Fruit fly (Drosophila melanogaster) whole organism, pupa: ENCODE results near the gene Hph.
A peak's percentile ranks its signal among the peaks of the same experiment; 100 is the strongest.

Experiments used
- CG10348 ChIP-seq: fragments of 200-800 bp; sonication (Bioruptor generic); IDR thresholded peaks from 2 replicates; pipeline ENCODE4 v1.3.6; 2022; ENCODE audit warnings: missing biosample characterization, missing genetic modification characterization
- CG12605 ChIP-seq: fragments of 200-800 bp; sonication (Bioruptor generic); IDR thresholded peaks from 2 replicates; pipeline ENCODE4 v1.3.6; 2022; ENCODE audit warnings: missing biosample characterization, missing genetic modification characterization
- CG13204 ChIP-seq: fragments of 200-800 bp; sonication (Bioruptor generic); optimal IDR thresholded peaks from 2 replicates; lab custom pipeline; 2018; ENCODE audit warnings: missing biosample characterization, mild to moderate bottlenecking, missing genetic modification characterization, moderate library complexity
- CG17806 ChIP-seq: fragments of 200-800 bp; sonication (Bioruptor generic); optimal IDR thresholded peaks from 2 replicates; lab custom pipeline; 2018; ENCODE audit warnings: missing biosample characterization, mild to moderate bottlenecking, missing genetic modification characterization, moderate library complexity
- CG34367 ChIP-seq: fragments of 200-800 bp; sonication (Bioruptor generic); optimal IDR thresholded peaks from 2 replicates; lab custom pipeline; 2018; ENCODE audit warnings: missing biosample characterization, mild to moderate bottlenecking, missing genetic modification characterization
- CG8159 ChIP-seq: fragments of 200-800 bp; sonication (Bioruptor generic); optimal IDR thresholded peaks from 3 replicates; lab custom pipeline; 2018; ENCODE audit warnings: missing biosample characterization, mild to moderate bottlenecking, missing genetic modification characterization, moderate library complexity
- CG9948 ChIP-seq: fragments of 200-800 bp; sonication (Bioruptor generic); optimal IDR thresholded peaks from 2 replicates; lab custom pipeline; 2018; ENCODE audit warnings: missing biosample characterization, mild to moderate bottlenecking, missing genetic modification characterization, moderate library complexity
- D1 ChIP-seq: fragments of 200-800 bp; sonication (Bioruptor generic); optimal IDR thresholded peaks from 2 replicates; lab custom pipeline; 2018; ENCODE audit warnings: missing biosample characterization, mild to moderate bottlenecking, missing genetic modification characterization, moderate library complexity
- EcR ChIP-seq: fragments of 200-800 bp; sonication (Bioruptor generic); optimal IDR thresholded peaks from 3 replicates; lab custom pipeline; 2019; ENCODE audit warnings: missing biosample characterization, missing genetic modification characterization, mild to moderate bottlenecking, moderate library complexity, missing genetic modification reagents
- Ets98B ChIP-seq: fragments of 200-800 bp; sonication (Bioruptor generic); IDR thresholded peaks from 2 replicates; pipeline ENCODE4 v1.3.6; 2022; ENCODE audit warnings: missing biosample characterization, missing genetic modification characterization
- Pif1B ChIP-seq: fragments of 200-800 bp; sonication (Bioruptor generic); optimal IDR thresholded peaks from 3 replicates; lab custom pipeline; 2016; ENCODE audit warnings: missing biosample characterization, missing genetic modification characterization
- Snoo ChIP-seq: fragments of 200-800 bp; sonication (Bioruptor generic); optimal IDR thresholded peaks from 3 replicates; lab custom pipeline; 2017; ENCODE audit warnings: missing biosample characterization, mild to moderate bottlenecking, missing genetic modification characterization, inconsistent platforms
- rn ChIP-seq: fragments of 200-800 bp; sonication (Bioruptor generic); IDR thresholded peaks from 2 replicates; pipeline ENCODE4 v1.3.6; 2022; ENCODE audit warnings: missing biosample characterization, missing genetic modification characterization

- no peak for TF ChIP-seq CG10348 (GFP tag; lab: Robert Waterston, UW)
- no peak for TF ChIP-seq Snoo
- TF ChIP-seq CG17806 (tag; lab: Kevin White, UChicago): no peak
- no peak; the same call in 1 of the 2 replicates for TF ChIP-seq rn (GFP tag; lab: Robert Waterston, UW)
- TF ChIP-seq Ets98B (GFP tag; lab: Robert Waterston, UW): no peak
- TF ChIP-seq CG9948: no peak
- no peak for TF ChIP-seq EcR (GFP tag; lab: Kevin White, UChicago)
- no peak for TF ChIP-seq CG8159 (tag; lab: Kevin White, UChicago)
- no peak for TF ChIP-seq D1 (tag; lab: Kevin White, UChicago)
- no peak for TF ChIP-seq Pif1B (GFP tag; lab: Kevin White, UChicago)
- TF ChIP-seq CG34367 (tag; lab: Kevin White, UChicago): no peak
- no peak for TF ChIP-seq CG13204
- TF ChIP-seq CG12605: peak; percentile 47; the same call in 1 of the 2 replicates
Measured at dm6 chr3R:5231383-5232196, 25.2 kb upstream of the Hph start.
